Fruit fly (Drosophila melanogaster): Measurements from ENCODE around the gene Or22a.
A peak's percentile ranks its signal among the peaks of the same experiment; 100 is the strongest.

The Or22a gene

dm6 chr2L:1556697-1557564 is 36.6 kb downstream of the Or22a start (continued):
- TF ChIP-seq lov (optimal IDR thresholded peaks at IDR 0.05) (peak; percentile 91), lov (GFP tag; IDR thresholded peaks at IDR 0.05) (no peak), CkIIα-i1 (GFP tag; IDR thresholded peaks at IDR 0.05) (no peak), sens (GFP tag) (peak; percentile 1), CG4404 (GFP tag; IDR thresholded peaks at IDR 0.05) (no peak), cwo (GFP tag; optimal IDR thresholded peaks at IDR 0.05) (no peak), vvl (GFP tag; IDR thresholded peaks at IDR 0.05) (0 out of 2 replicates have a peak, but pooled peaks have one; percentile 28), crc (GFP tag; optimal IDR thresholded peaks at IDR 0.05) (no peak), CG11085 (GFP tag; IDR thresholded peaks at IDR 0.05) (no peak), bab2 (GFP tag; optimal IDR thresholded peaks at IDR 0.05) (no peak), unpg (GFP tag; optimal IDR thresholded peaks at IDR 0.05) (peak; percentile 46), CG10366 (GFP tag; IDR thresholded peaks at IDR 0.05) (no peak), Doc2 (GFP tag; IDR thresholded peaks at IDR 0.05) (no peak), ham (GFP tag; IDR thresholded peaks at IDR 0.05) (no peak), maf-S (GFP tag; optimal IDR thresholded peaks at IDR 0.05) (no peak), luna (GFP tag; optimal IDR thresholded peaks at IDR 0.05) (no peak), oc (tag; optimal IDR thresholded peaks at IDR 0.05) (no peak), knrl (GFP tag; IDR thresholded peaks at IDR 0.05; ENCODE audit: partially characterized antibody) (no peak), grn (GFP tag; optimal IDR thresholded peaks at IDR 0.05) (peak; percentile 27), caup (GFP tag; optimal IDR thresholded peaks at IDR 0.05; ENCODE audit: severe bottlenecking) (no peak), CG3847 (GFP tag; IDR thresholded peaks at IDR 0.05) (no peak), Oli (tag; optimal IDR thresholded peaks at IDR 0.05) (peak; percentile 28), CG2202 (tag; optimal IDR thresholded peaks at IDR 0.05) (no peak), Dip2 (GFP tag; IDR thresholded peaks at IDR 0.05) (no peak), abd-A (tag; optimal IDR thresholded peaks at IDR 0.05) (no peak), Nf-YC (tag; optimal IDR thresholded peaks at IDR 0.05) (no peak), Blimp-1 (GFP tag; optimal IDR thresholded peaks at IDR 0.05) (peak; percentile 2), CG9797 (GFP tag; optimal IDR thresholded peaks at IDR 0.05) (no peak), grau (tag; optimal IDR thresholded peaks at IDR 0.05) (peak; percentile 95), salm (tag; optimal IDR thresholded peaks at IDR 0.05) (no peak), fu2 (GFP tag; optimal IDR thresholded peaks at IDR 0.05) (no peak), CG17186 (GFP tag; optimal IDR thresholded peaks at IDR 0.05) (no peak), hth (optimal IDR thresholded peaks at IDR 0.05) (no peak), CG14014 (GFP tag; IDR thresholded peaks at IDR 0.05) (no peak), inv (GFP tag; IDR thresholded peaks at IDR 0.05; ENCODE audit: partially characterized antibody) (no peak), Dfd (GFP tag; optimal IDR thresholded peaks at IDR 0.05) (no peak), Ada2b (GFP tag; IDR thresholded peaks at IDR 0.05) (no peak), ato (GFP tag; IDR thresholded peaks at IDR 0.05; ENCODE audit: partially characterized antibody) (no peak), bowl (GFP tag; IDR thresholded peaks at IDR 0.05) (no peak), CG3838 (GFP tag; optimal IDR thresholded peaks at IDR 0.05) (no peak), CG16815 (GFP tag; optimal IDR thresholded peaks at IDR 0.05) (peak; percentile 14), Sry-δ (GFP tag; optimal IDR thresholded peaks at IDR 0.05) (no peak), NC2β (GFP tag; optimal IDR thresholded peaks at IDR 0.05) (no peak), CG8765 (GFP tag; IDR thresholded peaks at IDR 0.05) (no peak), bsh (GFP tag; optimal IDR thresholded peaks at IDR 0.05) (peak in 1 of 2 experiments; percentile 41), trh (GFP tag; optimal IDR thresholded peaks at IDR 0.05) (no peak), sens-2 (GFP tag; IDR thresholded peaks at IDR 0.05) (no peak), CG7271 (tag; optimal IDR thresholded peaks at IDR 0.05) (no peak), Dp (GFP tag; optimal IDR thresholded peaks at IDR 0.05) (no peak), cas (GFP tag; IDR thresholded peaks at IDR 0.05) (no peak)
